Worm (Caenorhabditis elegans): ENCODE results near the gene rom-2.

rom-2 gene

DNA sequence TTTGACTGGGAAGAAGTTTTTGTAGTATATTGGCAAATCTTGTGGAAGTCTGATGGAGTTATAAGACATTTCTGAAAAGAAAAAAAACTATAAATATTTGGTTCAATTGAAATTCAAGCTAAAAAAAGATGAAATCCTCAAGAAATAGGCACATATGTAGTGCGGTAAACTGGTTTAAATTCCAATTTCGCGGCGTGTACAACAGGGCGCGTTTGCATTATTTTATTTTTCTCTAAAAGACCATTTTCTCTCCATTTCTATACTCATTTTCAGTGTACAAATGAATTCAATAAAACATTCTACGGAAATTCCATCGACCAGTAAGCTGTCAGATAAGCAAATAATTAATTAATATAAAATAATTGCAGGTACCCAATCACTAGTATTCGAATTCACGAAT is 18.7 kb upstream of the rom-2 start, which contains the start of the genes pri-1 and F58A4.6 (continued):
- no peak for TF ChIP-seq snpc-1.1 (tag; optimal IDR thresholded peaks at IDR 0.05; ENCODE audit: insufficient read depth)
- TF ChIP-seq ztf-28 (GFP tag; IDR thresholded peaks at IDR 0.05), result no peak
- no peak for TF ChIP-seq rcor-1 (GFP tag; IDR thresholded peaks at IDR 0.05)
- no peak for TF ChIP-seq sea-2 (GFP tag; IDR thresholded peaks at IDR 0.05)
- no peak for TF ChIP-seq pbrm-1 (GFP tag; IDR thresholded peaks at IDR 0.05)
- TF ChIP-seq attf-6 (GFP tag; IDR thresholded peaks at IDR 0.05), result no peak
- no peak for TF ChIP-seq K11D2.4 (GFP tag; IDR thresholded peaks at IDR 0.05)
- no peak for TF ChIP-seq tbp1 (GFP tag; optimal IDR thresholded peaks at IDR 0.05)
- TF ChIP-seq F23B12.7 (tag; optimal IDR thresholded peaks at IDR 0.05; ENCODE audit: insufficient read depth), result no peak
- TF ChIP-seq F33H1.4 (GFP tag; IDR thresholded peaks at IDR 0.05), result peak; percentile 30; the same call in 1 of the 2 replicates
- no peak for TF ChIP-seq F52B5.7 (tag; optimal IDR thresholded peaks at IDR 0.05)
- TF ChIP-seq dpff-1 (tag; optimal IDR thresholded peaks at IDR 0.05), result no peak
- TF ChIP-seq T26A5.8 (tag; optimal IDR thresholded peaks at IDR 0.05), result no peak
- TF ChIP-seq nhr-179 (tag; optimal IDR thresholded peaks at IDR 0.05), result no peak
- no peak for TF ChIP-seq aptf-3 (GFP tag; IDR thresholded peaks at IDR 0.05)
- peak; percentile 6 for TF ChIP-seq ztf-18 (tag; optimal IDR thresholded peaks at IDR 0.05)
- no peak for TF ChIP-seq snpc-4 (GFP tag; optimal IDR thresholded peaks at IDR 0.05)
- TF ChIP-seq snpc-4 (tag; optimal IDR thresholded peaks at IDR 0.05), result no peak
- no peak for TF ChIP-seq repo-1 (tag; optimal IDR thresholded peaks at IDR 0.05)
- TF ChIP-seq madf-6 (GFP tag; IDR thresholded peaks at IDR 0.05), result peak; percentile 56; the same call in 1 of the 2 replicates
- TF ChIP-seq let-526 (GFP tag; IDR thresholded peaks at IDR 0.05), result no peak
- TF ChIP-seq F57A8.1 (GFP tag; optimal IDR thresholded peaks at IDR 0.05), result no peak
- TF ChIP-seq dpl-1 (GFP tag; optimal IDR thresholded peaks at IDR 0.05), result peak; percentile 32
- TF ChIP-seq bed-1 (GFP tag; IDR thresholded peaks at IDR 0.05), result no peak
- no peak for TF ChIP-seq F55B11.4 (tag; optimal IDR thresholded peaks at IDR 0.05; ENCODE audit: borderline replicate concordance, insufficient read depth)

- no peak for TF ChIP-seq nhr-27 (tag; optimal IDR thresholded peaks at IDR 0.05)
- no peak for TF ChIP-seq B0336.3 (GFP tag; IDR thresholded peaks at IDR 0.05)
- TF ChIP-seq F52B5.7 (tag; optimal IDR thresholded peaks at IDR 0.05), result no peak
- TF ChIP-seq ets-4 (GFP tag; optimal IDR thresholded peaks at IDR 0.05), result no peak
- no peak for TF ChIP-seq lin-40 (tag; optimal IDR thresholded peaks at IDR 0.05)
Observed at ce11 chrIII:9612097-9612496, 16.6 kb upstream of the rom-2 start, which contains the start of gene bbs-4. TSS of gene bbs-4 (minus strand) at chrIII:9612197.

DNA sequence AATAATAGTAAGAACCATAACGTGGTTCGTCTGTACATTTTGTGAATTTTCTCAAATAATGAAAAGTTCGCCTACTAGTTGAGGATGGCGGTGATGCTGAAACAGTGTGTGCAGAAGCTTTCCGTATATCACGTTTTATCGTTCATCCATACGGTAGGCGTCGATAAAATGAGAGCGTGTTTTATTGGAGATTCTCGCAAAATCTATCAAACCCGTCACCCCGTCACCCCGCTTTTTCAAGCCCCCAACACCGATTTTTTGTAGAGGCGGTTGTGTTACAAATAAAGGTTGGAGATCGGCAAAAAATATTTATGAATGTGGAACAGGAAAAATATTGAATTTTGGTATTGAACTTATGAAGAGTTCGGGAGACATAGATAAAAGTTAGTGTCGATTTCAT is 13.2 kb upstream of the rom-2 start, which contains the start of gene clec-161:
Gene clec-161 (minus strand): TSS at position 101 of the 400 bp plus-strand sequence.
- TF ChIP-seq madf-8 (GFP tag; conservative IDR thresholded peaks at IDR 0.05) (no peak), ama-1 (optimal IDR thresholded peaks at IDR 0.05) (no peak), ama-1 (GFP tag; optimal IDR thresholded peaks at IDR 0.05) (no peak), D2030.7 (GFP tag; IDR thresholded peaks at IDR 0.05) (no peak), ZK185.1 (tag; optimal IDR thresholded peaks at IDR 0.05; ENCODE audit: poor library complexity, severe bottlenecking) (no peak), pha-4 (tag; optimal IDR thresholded peaks at IDR 0.05) (no peak), madf-3 (GFP tag; IDR thresholded peaks at IDR 0.05) (no peak)

ce11 chrIII:9600645-9601044 is 5.2 kb upstream of the rom-2 start, which contains the start of gene F58A4.2:
TSS of gene F58A4.2 (minus strand) at chrIII:9600745.
- no peak for TF ChIP-seq F57C9.4 (tag; optimal IDR thresholded peaks at IDR 0.05)
- peak; percentile 26 for TF ChIP-seq efl-1 (GFP tag; optimal IDR thresholded peaks at IDR 0.05)
- TF ChIP-seq hlh-12 (tag; optimal IDR thresholded peaks at IDR 0.05), result no peak
- no peak for TF ChIP-seq B0261.1 (tag; optimal IDR thresholded peaks at IDR 0.05)
- TF ChIP-seq athp-1 (tag; optimal IDR thresholded peaks at IDR 0.05), result no peak

Measured in whole organism, young adult.